Worm (Caenorhabditis elegans): ENCODE results near the gene tag-325.

Gene tag-325

ce11 chrIII:4814730-4815129 lies 18.1 kb downstream of the tag-325 start, which contains the start of gene arl-6 (continued):
- TF ChIP-seq aptf-3 (GFP tag; IDR thresholded peaks at IDR 0.05) (no peak), madf-8 (GFP tag; conservative IDR thresholded peaks at IDR 0.05) (no peak)

DNA sequence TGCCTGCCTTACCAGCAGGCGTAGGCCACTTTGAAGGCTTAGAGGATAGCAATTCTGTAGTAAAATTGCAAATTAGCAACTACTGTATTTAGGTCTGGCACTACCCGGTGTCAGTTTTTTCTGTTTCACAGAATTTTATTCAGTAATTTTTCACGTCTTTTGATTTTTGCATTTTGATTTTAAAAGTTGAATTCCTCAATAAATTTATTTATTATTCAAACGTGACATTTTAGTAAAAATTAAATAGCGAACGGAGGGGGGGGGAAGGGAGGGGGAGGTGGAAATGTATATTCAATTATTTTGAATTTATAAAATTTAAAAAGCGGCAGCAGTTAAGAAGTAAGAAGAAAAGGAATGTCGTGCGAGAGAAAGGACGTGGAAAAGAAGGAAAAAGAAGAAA lies 20.6 kb downstream of the tag-325 start, which contains the start of gene F26A1.4:
Gene F26A1.4 (plus strand): TSS at position 301 of the 400 bp plus-strand sequence.
- TF ChIP-seq tbx-9 (tag; optimal IDR thresholded peaks at IDR 0.05; ENCODE audit: borderline replicate concordance) (no peak), D2030.7 (GFP tag; IDR thresholded peaks at IDR 0.05) (no peak), F22D6.2 (tag; optimal IDR thresholded peaks at IDR 0.05) (no peak), snpc-1.3 (tag; optimal IDR thresholded peaks at IDR 0.05; ENCODE audit: insufficient read depth) (no peak), lag-1 (GFP tag; IDR thresholded peaks at IDR 0.05) (no peak), rec-8 (tag; optimal IDR thresholded peaks at IDR 0.05) (no peak), bed-2 (GFP tag; IDR thresholded peaks at IDR 0.05) (no peak), hmg-1.2 (GFP tag; IDR thresholded peaks at IDR 0.05) (no peak), unc-62 (GFP tag; optimal IDR thresholded peaks at IDR 0.05) (no peak), zim-3 (tag; optimal IDR thresholded peaks at IDR 0.05) (no peak), ets-4 (GFP tag; optimal IDR thresholded peaks at IDR 0.05) (no peak), egl-44 (GFP tag; IDR thresholded peaks at IDR 0.05) (no peak), mxl-1 (tag; optimal IDR thresholded peaks at IDR 0.05) (no peak), ztf-22 (GFP tag; optimal IDR thresholded peaks at IDR 0.05) (no peak), C06A6.2 (GFP tag; conservative IDR thresholded peaks at IDR 0.05) (no peak), Y95B8A.8 (GFP tag; IDR thresholded peaks at IDR 0.05) (no peak), pbrm-1 (GFP tag; IDR thresholded peaks at IDR 0.05) (no peak)

ce11 chrIII:4819843-4820242 lies 23.2 kb downstream of the tag-325 start, which contains the start of gene F26A1.7:
Gene F26A1.7, minus strand, starts transcription at chrIII:4819943.
- TF ChIP-seq tlf-1 (GFP tag; optimal IDR thresholded peaks at IDR 0.05) (no peak), F39B2.1 (GFP tag; IDR thresholded peaks at IDR 0.05) (no peak)

- TF ChIP-seq Y79H2A.3 (GFP tag; conservative IDR thresholded peaks at IDR 0.05) (no peak), B0035.1 (tag; optimal IDR thresholded peaks at IDR 0.05) (no peak)
Observed at ce11 chrIII:4822140-4822539, 25.5 kb downstream of the tag-325 start, which contains the start of gene F26A1.8. Gene F26A1.8, minus strand, starts transcription at chrIII:4822240.

DNA sequence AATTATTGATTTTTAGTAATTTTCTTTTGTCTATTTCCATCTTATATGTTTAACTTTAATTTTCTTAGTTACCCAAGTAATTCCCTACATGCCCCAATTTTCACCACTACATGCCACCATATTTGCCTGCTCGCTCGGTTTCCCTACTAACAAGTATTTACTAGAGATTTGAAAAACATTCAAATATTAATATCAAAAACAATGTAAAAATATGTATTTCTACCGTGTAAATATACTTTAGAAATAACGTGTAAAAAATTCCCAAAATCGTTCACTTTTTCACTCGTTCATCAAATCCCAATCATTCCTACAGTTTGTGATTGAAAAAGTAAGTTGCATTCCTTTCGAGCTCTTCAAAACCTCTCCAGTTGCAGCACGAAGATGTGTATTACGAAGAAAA lies 30.0 kb downstream of the tag-325 start, which contains the start of gene F26A1.3:
Gene F26A1.3 (plus strand): TSS at position 301 of the 400 bp plus-strand sequence.
- TF ChIP-seq ztf-26 (tag; optimal IDR thresholded peaks at IDR 0.05) (no peak), F57A8.1 (GFP tag; optimal IDR thresholded peaks at IDR 0.05) (no peak), xnd-1 (tag; optimal IDR thresholded peaks at IDR 0.05) (no peak)

DNA sequence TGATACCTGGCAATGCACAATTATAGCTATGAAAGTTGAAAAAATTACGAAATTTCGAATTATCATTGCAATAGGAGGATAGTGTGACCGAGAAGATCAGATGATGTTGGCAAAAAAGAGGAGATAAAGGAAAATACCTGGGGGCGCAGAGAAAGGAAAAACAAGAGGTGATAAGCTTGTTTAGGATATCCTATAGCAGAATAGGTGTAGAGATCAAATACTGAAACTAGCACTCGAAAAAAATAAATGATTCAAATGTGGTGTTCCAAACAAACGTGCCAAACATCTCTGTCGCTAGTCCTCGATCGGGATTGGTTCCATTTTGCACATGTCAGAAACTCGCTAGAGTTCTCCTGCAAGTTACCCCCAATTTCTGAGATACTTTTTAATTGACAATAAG lies 32.8 kb downstream of the tag-325 start, which contains the start of gene F26A1.9:
Gene F26A1.9 (minus strand): TSS at position 101 of the 400 bp plus-strand sequence.
- TF ChIP-seq egl-44 (GFP tag; IDR thresholded peaks at IDR 0.05), result no peak
- no peak for TF ChIP-seq aptf-2 (GFP tag; conservative IDR thresholded peaks at IDR 0.05)
- no peak for TF ChIP-seq madf-3 (GFP tag; IDR thresholded peaks at IDR 0.05)
- TF ChIP-seq lin-40 (tag; optimal IDR thresholded peaks at IDR 0.05), result no peak
- no peak for TF ChIP-seq hlh-12 (tag; optimal IDR thresholded peaks at IDR 0.05)
- TF ChIP-seq F37B4.10 (GFP tag; IDR thresholded peaks at IDR 0.05), result no peak
- TF ChIP-seq rec-8 (tag; optimal IDR thresholded peaks at IDR 0.05), result no peak
- TF ChIP-seq athp-1 (tag; optimal IDR thresholded peaks at IDR 0.05), result no peak
- no peak for TF ChIP-seq nhr-90 (tag; optimal IDR thresholded peaks at IDR 0.05)
- TF ChIP-seq snpc-3.4 (tag; optimal IDR thresholded peaks at IDR 0.05), result no peak
- TF ChIP-seq attf-6 (GFP tag; IDR thresholded peaks at IDR 0.05), result no peak
- TF ChIP-seq F10E7.11 (tag; optimal IDR thresholded peaks at IDR 0.05), result no peak
- TF ChIP-seq F39B2.1 (GFP tag; IDR thresholded peaks at IDR 0.05), result no peak
- TF ChIP-seq ekl-4 (GFP tag; IDR thresholded peaks at IDR 0.05), result no peak
- TF ChIP-seq somi-1 (GFP tag; optimal IDR thresholded peaks at IDR 0.05), result no peak
- no peak for TF ChIP-seq ztf-25 (GFP tag; IDR thresholded peaks at IDR 0.05)
- TF ChIP-seq nhr-120 (GFP tag; IDR thresholded peaks at IDR 0.05), result no peak
- TF ChIP-seq Y56A3A.18 (GFP tag; IDR thresholded peaks at IDR 0.05), result no peak
- TF ChIP-seq B0336.3 (GFP tag; IDR thresholded peaks at IDR 0.05), result no peak

All from whole organism, young adult.